Fruit fly (Drosophila melanogaster) whole organism, embryonic: ENCODE data around the gene Tsc1.
A peak's percentile ranks its signal among the peaks of the same experiment; 100 is the strongest.

Experiments
- Awh ChIP-seq: fragments of 200-800 bp; sonication (Bioruptor generic); IDR thresholded peaks from 2 replicates; pipeline ENCODE4, ENCODE4 v1.3.6; 2022; ENCODE audit warnings: missing biosample characterization, missing genetic modification characterization
- Bgb ChIP-seq: fragments of 200-800 bp; sonication (Bioruptor generic); IDR thresholded peaks from 2 replicates; pipeline ENCODE4 v1.3.6; 2022; ENCODE audit warnings: missing biosample characterization, missing genetic modification characterization; ENCODE audit not compliant: partially characterized antibody
- CG11093 ChIP-seq: fragments of 200-800 bp; sonication (Bioruptor generic); IDR thresholded peaks from 3 replicates; pipeline ENCODE4 v1.3.6; 2022; ENCODE audit warnings: missing biosample characterization, missing genetic modification characterization
- CG13424 ChIP-seq: fragments of 200-800 bp; sonication (Bioruptor generic); optimal IDR thresholded peaks from 2 replicates; lab custom pipeline; 2019; ENCODE audit warnings: missing biosample characterization, mild to moderate bottlenecking, missing genetic modification characterization, moderate library complexity
- CG13624 ChIP-seq: fragments of 200-800 bp; sonication (Bioruptor generic); optimal IDR thresholded peaks from 2 replicates; lab custom pipeline; 2016; ENCODE audit warnings: missing biosample characterization, missing genetic modification characterization
- CG13775 ChIP-seq: fragments of 200-800 bp; sonication (Bioruptor generic); optimal IDR thresholded peaks from 3 replicates; lab custom pipeline; 2017; ENCODE audit warnings: missing biosample characterization, mild to moderate bottlenecking, missing genetic modification characterization
- CG15479 ChIP-seq: fragments of 200-800 bp; sonication (Bioruptor generic); optimal IDR thresholded peaks from 3 replicates; lab custom pipeline; 2019; ENCODE audit warnings: missing biosample characterization, mild to moderate bottlenecking, missing genetic modification characterization, moderate library complexity
- CG15514 ChIP-seq: fragments of 200-800 bp; sonication (Bioruptor generic); optimal IDR thresholded peaks from 3 replicates; lab custom pipeline; 2017; ENCODE audit warnings: missing biosample characterization, missing genetic modification characterization, mild to moderate bottlenecking, moderate library complexity, missing genetic modification reagents
- CG1647 ChIP-seq: fragments of 200-800 bp; sonication (Bioruptor generic); optimal IDR thresholded peaks from 3 replicates; lab custom pipeline; 2016; ENCODE audit warnings: missing biosample characterization, missing genetic modification characterization
- CG30403 ChIP-seq: fragments of 200-800 bp; sonication (Bioruptor generic); optimal IDR thresholded peaks from 3 replicates; lab custom pipeline; 2016; ENCODE audit warnings: missing biosample characterization, missing genetic modification characterization
- CG3065 ChIP-seq: fragments of 200-800 bp; sonication (Bioruptor generic); optimal IDR thresholded peaks from 2 replicates; lab custom pipeline; 2016; ENCODE audit warnings: missing biosample characterization, missing genetic modification characterization
- CG3163 ChIP-seq: fragments of 200-800 bp; sonication (Bioruptor generic); optimal IDR thresholded peaks from 3 replicates; lab custom pipeline; 2016; ENCODE audit warnings: missing biosample characterization, missing genetic modification characterization
- CG34422 ChIP-seq: fragments of 200-800 bp; sonication (Bioruptor generic); IDR thresholded peaks from 3 replicates; pipeline ENCODE4 v1.3.6; 2022; ENCODE audit warnings: missing biosample characterization, missing genetic modification characterization
- CG4730 ChIP-seq: fragments of 200-800 bp; sonication (Bioruptor generic); IDR thresholded peaks from 2 replicates; pipeline ENCODE4 v1.3.6; 2022; ENCODE audit warnings: missing biosample characterization, missing genetic modification characterization
- CG4820 ChIP-seq: fragments of 200-800 bp; sonication (Bioruptor generic); optimal IDR thresholded peaks from 3 replicates; lab custom pipeline; 2016; ENCODE audit warnings: missing biosample characterization, missing genetic modification characterization
- CG6654 ChIP-seq: fragments of 200-800 bp; sonication (Bioruptor generic); optimal IDR thresholded peaks from 2 replicates; lab custom pipeline; 2017; ENCODE audit warnings: missing biosample characterization, mild to moderate bottlenecking, missing genetic modification characterization
- CG6689 ChIP-seq: fragments of 200-800 bp; sonication (Bioruptor generic); IDR thresholded peaks from 2 replicates; pipeline ENCODE4 v1.3.6; 2022; ENCODE audit warnings: missing biosample characterization, missing genetic modification characterization
- CG9797 ChIP-seq: fragments of 200-800 bp; sonication (Bioruptor generic); optimal IDR thresholded peaks from 3 replicates; lab custom pipeline; 2018; ENCODE audit warnings: missing biosample characterization, mild to moderate bottlenecking, missing genetic modification characterization
- CHES-1-like ChIP-seq: fragments of 200-800 bp; sonication (Bioruptor generic); optimal IDR thresholded peaks from 2 replicates; lab custom pipeline; 2016; ENCODE audit warnings: missing biosample characterization, missing genetic modification characterization
- Deaf1 ChIP-seq: fragments of 200-800 bp; optimal IDR thresholded peaks from 3 replicates; lab custom pipeline; 2019; ENCODE audit warnings: missing biosample characterization, mild to moderate bottlenecking, missing genetic modification characterization, moderate library complexity
- Doc2 ChIP-seq: fragments of 200-800 bp; sonication (Bioruptor generic); IDR thresholded peaks from 2 replicates; pipeline ENCODE4 v1.3.6; 2022; ENCODE audit warnings: missing biosample characterization, missing genetic modification characterization
- Dp ChIP-seq: fragments of 200-800 bp; sonication (Bioruptor generic); optimal IDR thresholded peaks from 2 replicates; lab custom pipeline; 2018; ENCODE audit warnings: missing biosample characterization, mild to moderate bottlenecking, missing genetic modification characterization, moderate library complexity
- Hand ChIP-seq: fragments of 200-800 bp; sonication (Bioruptor generic); optimal IDR thresholded peaks from 2 replicates; lab custom pipeline; 2017; ENCODE audit warnings: mild to moderate bottlenecking, missing biosample characterization, missing genetic modification reagents, missing genetic modification characterization
- Med ChIP-seq: fragments of 200-800 bp; sonication (Bioruptor generic); peaks from one replicate; lab custom pipeline; 2016; ENCODE audit warnings: missing biosample characterization, missing genetic modification characterization, mild to moderate bottlenecking, inconsistent platforms, moderate library complexity
- Spps ChIP-seq: fragments of 200-800 bp; sonication (Bioruptor generic); optimal IDR thresholded peaks from 2 replicates; lab custom pipeline; 2018; ENCODE audit warnings: missing biosample characterization, mild to moderate bottlenecking, missing genetic modification characterization
- chinmo ChIP-seq: fragments of 200-800 bp; sonication (Bioruptor generic); IDR thresholded peaks from 4 replicates; pipeline ENCODE4 v1.3.6; 2022; ENCODE audit warnings: missing biosample characterization, missing genetic modification characterization; ENCODE audit not compliant: partially characterized antibody
- chn ChIP-seq: fragments of 200-800 bp; sonication (Bioruptor generic); optimal IDR thresholded peaks from 2 replicates; lab custom pipeline; 2016; ENCODE audit warnings: missing biosample characterization, missing genetic modification characterization
- exex ChIP-seq: fragments of 200-800 bp; sonication (Bioruptor generic); optimal IDR thresholded peaks from 4 replicates; lab custom pipeline; 2018; ENCODE audit warnings: missing biosample characterization, mild to moderate bottlenecking, missing genetic modification characterization, moderate library complexity
- fd102C ChIP-seq: fragments of 200-800 bp; sonication (Bioruptor generic); optimal IDR thresholded peaks from 2 replicates; lab custom pipeline; 2018; ENCODE audit warnings: missing biosample characterization, mild to moderate bottlenecking, missing genetic modification characterization, moderate library complexity
- mirr ChIP-seq: fragments of 200-800 bp; sonication (Bioruptor generic); optimal IDR thresholded peaks from 3 replicates; lab custom pipeline; 2018; ENCODE audit warnings: missing biosample characterization, mild to moderate bottlenecking, missing genetic modification characterization
- nom ChIP-seq: fragments of 200-800 bp; sonication (Bioruptor generic); optimal IDR thresholded peaks from 2 replicates; lab custom pipeline; 2017; ENCODE audit warnings: missing biosample characterization, missing genetic modification characterization, mild to moderate bottlenecking, moderate library complexity, missing genetic modification reagents
- otp ChIP-seq: fragments of 200-800 bp; sonication (Bioruptor generic); IDR thresholded peaks from 3 replicates; pipeline ENCODE4, ENCODE4 v1.3.6; 2022; ENCODE audit warnings: missing biosample characterization, missing genetic modification characterization
- repo ChIP-seq: fragments of 200-800 bp; sonication (Bioruptor generic); optimal IDR thresholded peaks from 2 replicates; lab custom pipeline; 2016; ENCODE audit warnings: missing biosample characterization, missing genetic modification characterization
- run ChIP-seq: fragments of 200-800 bp; sonication (Bioruptor generic); optimal IDR thresholded peaks from 3 replicates; lab custom pipeline; 2018; ENCODE audit warnings: missing biosample characterization, mild to moderate bottlenecking, missing genetic modification characterization
- sug ChIP-seq: fragments of 200-800 bp; optimal IDR thresholded peaks from 2 replicates; lab custom pipeline; 2019; ENCODE audit warnings: missing biosample characterization, mild to moderate bottlenecking, missing genetic modification characterization, moderate library complexity

Gene Tsc1

dm6 chr3R:24112320-24113069 lies 17.6 kb upstream of the Tsc1 start, which contains the start of gene CG13605 (continued):
- TF ChIP-seq chn (GFP tag; lab: Kevin White, UChicago) = peak; percentile 63
- no peak for TF ChIP-seq otp (GFP tag; lab: Robert Waterston, UW)
- TF ChIP-seq CG4730 (GFP tag; lab: Robert Waterston, UW) = peak; percentile 48; the same call in 1 of the 2 replicates
- peak; percentile 55 for TF ChIP-seq CG13624 (GFP tag; lab: Kevin White, UChicago)
- no peak for TF ChIP-seq Doc2 (GFP tag; lab: Robert Waterston, UW)
- peak; percentile 72 for TF ChIP-seq CG30403 (GFP tag; lab: Kevin White, UChicago)
- TF ChIP-seq mirr (GFP tag; lab: Kevin White, UChicago) = peak; percentile 6
- peak; percentile 8 for TF ChIP-seq CHES-1-like (GFP tag; lab: Kevin White, UChicago)
- peak; percentile 19 for TF ChIP-seq Spps (tag; lab: Kevin White, UChicago)
- TF ChIP-seq Bgb (GFP tag; lab: Robert Waterston, UW) = peak; percentile 52
- peak; percentile 63 for TF ChIP-seq CG13775 (GFP tag; lab: Kevin White, UChicago)
- peak; percentile 47 for TF ChIP-seq Deaf1 (tag; lab: Kevin White, UChicago)
- TF ChIP-seq Hand (GFP tag; lab: Kevin White, UChicago) = peak; percentile 69
- TF ChIP-seq CG4820 (GFP tag; lab: Kevin White, UChicago) = peak; percentile 52
- peak; percentile 66 for TF ChIP-seq run (tag; lab: Kevin White, UChicago)
- TF ChIP-seq CG9797 (GFP tag; lab: Kevin White, UChicago) = peak; percentile 90
- TF ChIP-seq, all 482 proteins: peak for 345

dm6 chr3R:24113070-24113385 lies 17.1 kb upstream of the Tsc1 start, which contains the start of gene Root:
Gene Root, plus strand, starts transcription at chr3R:24113286.
- TF ChIP-seq CG15479 (GFP tag; lab: Kevin White, UChicago) (no peak), chinmo (GFP tag; lab: Robert Waterston, UW) (no peak), CG1647 (GFP tag; lab: Kevin White, UChicago) (no peak), Awh (GFP tag; lab: Robert Waterston, UW) (no peak)

- TF ChIP-seq CG6654 (GFP tag; lab: Kevin White, UChicago) (no peak), nom (peak; percentile 21), fd102C (GFP tag; lab: Kevin White, UChicago) (no peak), exex (peak; percentile 93), CG3065 (GFP tag; lab: Kevin White, UChicago) (no peak), Dp (GFP tag; lab: Kevin White, UChicago) (no peak), Spps (tag; lab: Kevin White, UChicago) (no peak), CG13424 (tag; lab: Kevin White, UChicago) (no peak), CG34422 (GFP tag; lab: Robert Waterston, UW) (no peak), sug (peak; percentile 33), CG11093 (no peak), CG6689 (GFP tag; lab: Robert Waterston, UW) (no peak), Med (GFP tag; lab: Kevin White, UChicago) (peak; percentile 20), repo (GFP tag; lab: Kevin White, UChicago) (no peak), mirr (GFP tag; lab: Kevin White, UChicago) (peak; percentile 33), CG15514 (GFP tag; lab: Kevin White, UChicago) (no peak), CG3163 (no peak)
These were observed 13.9 kb upstream of the Tsc1 start, which contains the start of gene CG13607 for dm6 chr3R:24116180-24116579. Gene CG13607, minus strand, starts transcription at chr3R:24116322.
